Worm (Caenorhabditis elegans): ENCODE results near the gene csp-1.

- no peak for TF ChIP-seq nhr-71 (tag; optimal IDR thresholded peaks at IDR 0.05)
- TF ChIP-seq efl-1 (optimal IDR thresholded peaks at IDR 0.05), result no peak
- TF ChIP-seq efl-1 (GFP tag; optimal IDR thresholded peaks at IDR 0.05 in 1 of 2), result no peak
- no peak for TF ChIP-seq fos-1 (tag; optimal IDR thresholded peaks at IDR 0.05)
These were observed 31.2 kb downstream of the csp-1 start, which contains the start of gene tag-10 for ce11 chrII:13632238-13632637.
